Fruit fly (Drosophila melanogaster) whole organism, embryonic: ENCODE data around the gene Tmep.

ENCODE experiments used
- Awh ChIP-seq: fragments of 200-800 bp; sonication (Bioruptor generic); IDR thresholded peaks from 2 replicates; pipeline ENCODE4, ENCODE4 v1.3.6; 2022; ENCODE audit warnings: missing biosample characterization, missing genetic modification characterization
- B-H1 ChIP-seq: fragments of 200-800 bp; sonication (Bioruptor generic); IDR thresholded peaks from 3 replicates; pipeline ENCODE4 v1.3.6; 2022; ENCODE audit warnings: missing biosample characterization, missing genetic modification characterization
- CG11560 ChIP-seq: fragments of 200-800 bp; sonication (Bioruptor generic); IDR thresholded peaks from 3 replicates; pipeline ENCODE4 v1.3.6; 2022; ENCODE audit warnings: missing biosample characterization, missing genetic modification characterization
- CG12104 ChIP-seq: fragments of 200-800 bp; sonication (Bioruptor generic); optimal IDR thresholded peaks from 3 replicates; lab custom pipeline; 2016; ENCODE audit warnings: missing biosample characterization, missing genetic modification characterization
- CG14014 ChIP-seq: fragments of 200-800 bp; sonication (Bioruptor generic); IDR thresholded peaks from 2 replicates; pipeline ENCODE4 v1.3.6; 2022; ENCODE audit warnings: missing biosample characterization, missing genetic modification characterization
- CG15514 ChIP-seq: fragments of 200-800 bp; sonication (Bioruptor generic); optimal IDR thresholded peaks from 3 replicates; lab custom pipeline; 2017; ENCODE audit warnings: missing biosample characterization, missing genetic modification characterization, mild to moderate bottlenecking, moderate library complexity, missing genetic modification reagents
- CG15696 ChIP-seq: fragments of 200-800 bp; sonication (Bioruptor generic); optimal IDR thresholded peaks from 2 replicates; lab custom pipeline; 2019; ENCODE audit warnings: missing biosample characterization, mild to moderate bottlenecking, missing genetic modification characterization, moderate library complexity
- CG16863 ChIP-seq: fragments of 200-800 bp; sonication (Bioruptor generic); optimal IDR thresholded peaks from 3 replicates; lab custom pipeline; 2016; ENCODE audit warnings: missing biosample characterization, missing genetic modification characterization
- CG30403 ChIP-seq: fragments of 200-800 bp; sonication (Bioruptor generic); optimal IDR thresholded peaks from 3 replicates; lab custom pipeline; 2016; ENCODE audit warnings: missing biosample characterization, missing genetic modification characterization
- CG3065 ChIP-seq: fragments of 200-800 bp; sonication (Bioruptor generic); optimal IDR thresholded peaks from 2 replicates; lab custom pipeline; 2016; ENCODE audit warnings: missing biosample characterization, missing genetic modification characterization
- CG32532 ChIP-seq: fragments of 200-800 bp; sonication (Bioruptor generic); IDR thresholded peaks from 2 replicates; pipeline ENCODE4 v1.3.6; 2022; ENCODE audit warnings: missing biosample characterization, missing genetic modification characterization
- CG32767 ChIP-seq: fragments of 200-800 bp; sonication (Bioruptor generic); IDR thresholded peaks from 2 replicates; pipeline ENCODE4 v1.3.6; 2022; ENCODE audit warnings: missing biosample characterization, missing genetic modification characterization
- CG3281 ChIP-seq: fragments of 200-800 bp; sonication (Bioruptor generic); optimal IDR thresholded peaks from 3 replicates; lab custom pipeline; 2017; ENCODE audit warnings: missing biosample characterization, mild to moderate bottlenecking, missing genetic modification characterization
- CG7357 ChIP-seq: fragments of 200-800 bp; sonication (Bioruptor generic); IDR thresholded peaks from 3 replicates; pipeline ENCODE4 v1.3.6; 2022; ENCODE audit warnings: missing biosample characterization, missing genetic modification characterization
- CG7786 ChIP-seq: fragments of 200-800 bp; sonication (Bioruptor generic); optimal IDR thresholded peaks from 2 replicates; lab custom pipeline; 2016; ENCODE audit warnings: missing biosample characterization, missing genetic modification characterization
- CG8290 ChIP-seq, 3 experiments: fragments of 200-800 bp; sonication (Bioruptor generic); optimal IDR thresholded peaks; 2 replicates each; lab custom pipeline; 2016 to 2019; ENCODE audit warnings: missing biosample characterization in 3 of 3, missing genetic modification characterization in 3 of 3, mild to moderate bottlenecking in 2 of 3, moderate library complexity in 1 of 3
- CG8765 ChIP-seq: fragments of 200-800 bp; sonication (Bioruptor generic); IDR thresholded peaks from 2 replicates; pipeline ENCODE4 v1.3.6; 2022; ENCODE audit warnings: missing biosample characterization, missing genetic modification characterization
- CG9437 ChIP-seq: fragments of 200-800 bp; sonication (Bioruptor generic); optimal IDR thresholded peaks from 2 replicates; lab custom pipeline; 2018; ENCODE audit warnings: missing biosample characterization, mild to moderate bottlenecking, missing genetic modification characterization
- CTCF ChIP-seq: fragments of 200-800 bp; sonication (Bioruptor generic); optimal IDR thresholded peaks from 2 replicates; lab custom pipeline; 2017; ENCODE audit warnings: missing biosample characterization, mild to moderate bottlenecking, missing genetic modification characterization, moderate library complexity
- Camta ChIP-seq: fragments of 200-800 bp; sonication (Bioruptor generic); optimal IDR thresholded peaks from 2 replicates; lab custom pipeline; 2016; ENCODE audit warnings: missing biosample characterization, missing genetic modification characterization
- Dref ChIP-seq: fragments of 200-800 bp; sonication (Bioruptor generic); IDR thresholded peaks from 2 replicates; pipeline ENCODE4 v1.3.6; 2022; ENCODE audit warnings: missing biosample characterization, missing genetic modification characterization
- ERR ChIP-seq: fragments of 200-800 bp; sonication (Bioruptor generic); optimal IDR thresholded peaks from 2 replicates; lab custom pipeline; 2016; ENCODE audit warnings: missing biosample characterization, missing genetic modification characterization
- Elba2 ChIP-seq: fragments of 200-800 bp; sonication (Bioruptor generic); optimal IDR thresholded peaks from 3 replicates; lab custom pipeline; 2016; ENCODE audit warnings: missing biosample characterization, missing genetic modification characterization
- H15 ChIP-seq: fragments of 200-800 bp; sonication (Bioruptor generic); IDR thresholded peaks from 3 replicates; pipeline ENCODE4 v1.3.6; 2022; ENCODE audit warnings: missing biosample characterization, missing genetic modification characterization
- HLHmδ ChIP-seq: fragments of 200-800 bp; sonication (Bioruptor generic); optimal IDR thresholded peaks from 2 replicates; lab custom pipeline; 2018; ENCODE audit warnings: missing biosample characterization, mild to moderate bottlenecking, missing genetic modification characterization, moderate library complexity
- Kr ChIP-seq: fragments of 200-800 bp; sonication (Bioruptor generic); optimal IDR thresholded peaks from 2 replicates; lab custom pipeline; 2017; ENCODE audit warnings: missing biosample characterization, mild to moderate bottlenecking, missing genetic modification characterization
- Pdp1 ChIP-seq, 2 experiments: fragments of 200-800 bp; sonication (Bioruptor generic); optimal IDR thresholded peaks; 3 replicates each; lab custom pipeline; 2016; ENCODE audit warnings: missing biosample characterization in 2 of 2, missing genetic modification characterization in 2 of 2, mild to moderate bottlenecking in 1 of 2, moderate library complexity in 1 of 2
- Rx ChIP-seq: fragments of 200-800 bp; sonication (Bioruptor generic); IDR thresholded peaks from 2 replicates; pipeline ENCODE4 v1.3.6; 2022; ENCODE audit warnings: missing biosample characterization, missing genetic modification characterization
- Sin3A ChIP-seq: fragments of >200 bp; optimal IDR thresholded peaks from 2 replicates; lab custom pipeline; 2018
- btn ChIP-seq: fragments of 200-800 bp; sonication (Bioruptor generic); optimal IDR thresholded peaks from 2 replicates; lab custom pipeline; 2016; ENCODE audit warnings: missing biosample characterization, missing genetic modification characterization
- dimm ChIP-seq: fragments of 200-800 bp; sonication (Bioruptor generic); IDR thresholded peaks from 2 replicates; pipeline ENCODE4 v1.3.6; 2022; ENCODE audit warnings: missing biosample characterization, missing genetic modification characterization
- ewg ChIP-seq: fragments of 200-800 bp; sonication (Bioruptor generic); optimal IDR thresholded peaks from 3 replicates; lab custom pipeline; 2017; ENCODE audit warnings: mild to moderate bottlenecking, missing biosample characterization, missing genetic modification reagents, missing genetic modification characterization
- fd102C ChIP-seq: fragments of 200-800 bp; sonication (Bioruptor generic); optimal IDR thresholded peaks from 2 replicates; lab custom pipeline; 2018; ENCODE audit warnings: missing biosample characterization, mild to moderate bottlenecking, missing genetic modification characterization, moderate library complexity
- gce ChIP-seq: fragments of 200-800 bp; sonication (Bioruptor generic); IDR thresholded peaks from 3 replicates; pipeline ENCODE4 v1.3.6; 2022; ENCODE audit warnings: missing biosample characterization, missing genetic modification characterization
- hb ChIP-seq: fragments of 200-800 bp; sonication (Bioruptor generic); IDR thresholded peaks from 3 replicates; pipeline ENCODE4 v1.3.6; 2022; ENCODE audit warnings: missing biosample characterization, missing genetic modification characterization; ENCODE audit not compliant: partially characterized antibody
- hbn ChIP-seq: fragments of 200-800 bp; sonication (Bioruptor generic); IDR thresholded peaks from 2 replicates; pipeline ENCODE4 v1.3.6; 2022; ENCODE audit warnings: missing biosample characterization, missing genetic modification characterization; ENCODE audit not compliant: partially characterized antibody
- hth ChIP-seq: fragments of >200 bp; optimal IDR thresholded peaks from 2 replicates; lab custom pipeline; 2017; ENCODE audit warnings: inconsistent platforms
- ind ChIP-seq: fragments of 200-800 bp; sonication (Bioruptor generic); optimal IDR thresholded peaks from 3 replicates; lab custom pipeline; 2016; ENCODE audit warnings: missing biosample characterization, missing genetic modification characterization
- knrl ChIP-seq: fragments of 200-800 bp; sonication (Bioruptor generic); IDR thresholded peaks from 3 replicates; pipeline ENCODE4 v1.3.6; 2022; ENCODE audit warnings: missing biosample characterization, missing genetic modification characterization; ENCODE audit not compliant: partially characterized antibody
- lbe ChIP-seq: fragments of 200-800 bp; sonication (Bioruptor generic); optimal IDR thresholded peaks from 2 replicates; lab custom pipeline; 2016; ENCODE audit warnings: missing biosample characterization, mild to moderate bottlenecking, missing genetic modification characterization
- nau ChIP-seq: fragments of 200-800 bp; sonication (Bioruptor generic); optimal IDR thresholded peaks from 3 replicates; lab custom pipeline; 2017; ENCODE audit warnings: missing biosample characterization, mild to moderate bottlenecking, missing genetic modification characterization, missing genetic modification reagents
- nom ChIP-seq: fragments of 200-800 bp; sonication (Bioruptor generic); optimal IDR thresholded peaks from 2 replicates; lab custom pipeline; 2017; ENCODE audit warnings: missing biosample characterization, missing genetic modification characterization, mild to moderate bottlenecking, moderate library complexity, missing genetic modification reagents
- org-1 ChIP-seq: fragments of 200-800 bp; sonication (Bioruptor generic); optimal IDR thresholded peaks from 2 replicates; lab custom pipeline; 2017; ENCODE audit warnings: missing biosample characterization, missing genetic modification characterization
- pb ChIP-seq: fragments of 200-800 bp; sonication (Bioruptor generic); optimal IDR thresholded peaks from 3 replicates; lab custom pipeline; 2016; ENCODE audit warnings: missing biosample characterization, missing genetic modification characterization
- pfk ChIP-seq: fragments of 200-800 bp; sonication (Bioruptor generic); optimal IDR thresholded peaks from 2 replicates; lab custom pipeline; 2018; ENCODE audit warnings: missing biosample characterization, mild to moderate bottlenecking, missing genetic modification characterization, moderate library complexity
- repo ChIP-seq: fragments of 200-800 bp; sonication (Bioruptor generic); optimal IDR thresholded peaks from 2 replicates; lab custom pipeline; 2016; ENCODE audit warnings: missing biosample characterization, missing genetic modification characterization
- sd ChIP-seq: fragments of 200-800 bp; sonication (Bioruptor generic); optimal IDR thresholded peaks from 3 replicates; lab custom pipeline; 2018; ENCODE audit warnings: missing biosample characterization, mild to moderate bottlenecking, missing genetic modification characterization, moderate library complexity
- sens ChIP-seq: fragments of 200-800 bp; sonication (Bioruptor generic); peaks from one replicate; lab custom pipeline; 2016; ENCODE audit warnings: missing biosample characterization, missing genetic modification characterization
- stwl ChIP-seq: fragments of 200-800 bp; sonication (Bioruptor generic); optimal IDR thresholded peaks from 3 replicates; lab custom pipeline; 2018; ENCODE audit warnings: missing biosample characterization, mild to moderate bottlenecking, missing genetic modification characterization, moderate library complexity
- tio ChIP-seq: fragments of 200-800 bp; sonication (Bioruptor generic); optimal IDR thresholded peaks from 2 replicates; lab custom pipeline; 2017; ENCODE audit warnings: missing biosample characterization, missing genetic modification characterization, inconsistent platforms
- toy ChIP-seq: fragments of 200-800 bp; sonication (Bioruptor generic); IDR thresholded peaks from 2 replicates; pipeline ENCODE4 v1.3.6; 2022; ENCODE audit warnings: missing biosample characterization, missing genetic modification characterization
- usp ChIP-seq: fragments of >200 bp; optimal IDR thresholded peaks from 2 replicates; lab custom pipeline; 2017; ENCODE audit warnings: missing biosample characterization, missing genetic modification characterization

Tmep gene

DNA sequence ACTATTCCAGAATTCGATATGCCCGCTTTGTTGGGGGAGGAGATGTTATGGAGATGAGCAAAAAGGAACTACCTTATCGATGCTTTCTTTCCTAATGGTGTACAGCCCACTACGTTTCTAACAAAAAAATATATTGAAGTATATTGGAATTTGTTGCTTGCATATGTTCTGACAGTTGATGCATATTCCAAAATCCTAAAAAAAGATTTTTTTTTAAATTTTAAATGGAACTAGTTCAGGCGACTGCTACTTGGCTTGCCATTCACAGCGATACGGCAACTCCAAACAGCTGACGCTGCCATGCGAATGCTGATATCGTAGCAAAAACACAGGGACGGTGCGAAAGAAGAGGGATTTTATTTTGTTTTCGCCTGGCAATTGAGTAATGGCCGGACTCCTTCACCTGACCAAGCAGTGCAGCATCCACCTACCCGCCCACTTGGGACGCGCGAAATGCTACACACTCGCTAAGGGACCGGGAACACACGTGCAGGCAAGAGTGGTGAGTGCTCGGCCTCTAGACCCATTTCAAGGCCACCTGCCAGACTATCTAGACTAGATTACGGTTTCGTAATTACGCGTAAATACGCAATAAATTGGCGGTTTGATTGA, 49.2 kb downstream of the Tmep start, which contains the start of the genes CG13926, ABCB7 and CG33230 (continued):
- no peak for TF ChIP-seq CG16863
- TF ChIP-seq B-H1 (GFP tag; lab: Robert Waterston, UW): no peak
- TF ChIP-seq repo: no peak
- TF ChIP-seq sd (tag; lab: Kevin White, UChicago): no peak
- peak; percentile 57 for TF ChIP-seq CG30403 (GFP tag; lab: Kevin White, UChicago)
- TF ChIP-seq pfk (GFP tag; lab: Kevin White, UChicago): no peak
- no peak for TF ChIP-seq Camta
- 0 out of 2 replicates have a peak, but pooled peaks have one; percentile 10 for TF ChIP-seq Dref (GFP tag; lab: Robert Waterston, UW)
- no peak for TF ChIP-seq CG32767 (GFP tag; lab: Robert Waterston, UW)
- no peak for TF ChIP-seq org-1 (GFP tag; lab: Kevin White, UChicago)
- TF ChIP-seq nau (GFP tag; lab: Kevin White, UChicago): no peak
- no peak for TF ChIP-seq H15 (GFP tag; lab: Robert Waterston, UW)
- peak; percentile 55 for TF ChIP-seq CG3281 (GFP tag; lab: Kevin White, UChicago)
- TF ChIP-seq Kr (GFP tag; lab: Kevin White, UChicago): no peak
- no peak for TF ChIP-seq pb (GFP tag; lab: Kevin White, UChicago)
- no peak for TF ChIP-seq ewg (GFP tag; lab: Kevin White, UChicago)
- peak; percentile 64 for TF ChIP-seq Sin3A (lab: Kevin White, UChicago)
- TF ChIP-seq lbe: no peak
- no peak for TF ChIP-seq hth
- no peak for TF ChIP-seq dimm (GFP tag; lab: Robert Waterston, UW)
- no peak for TF ChIP-seq Awh (GFP tag; lab: Robert Waterston, UW)
- no peak for TF ChIP-seq CG7357
- no peak for TF ChIP-seq ERR (GFP tag; lab: Kevin White, UChicago)
- TF ChIP-seq ind (GFP tag; lab: Kevin White, UChicago): peak; percentile 27
- TF ChIP-seq usp (GFP tag; lab: Kevin White, UChicago): no peak
- no peak for TF ChIP-seq CG8290 (GFP tag; optimal IDR thresholded peaks at IDR 0.05; lab: Kevin White, UChicago)
- no peak for TF ChIP-seq CG8290 (tag; optimal IDR thresholded peaks at IDR 0.05; lab: Kevin White, UChicago)
- TF ChIP-seq CG14014 (GFP tag; lab: Robert Waterston, UW): no peak
- TF ChIP-seq nom (GFP tag; lab: Kevin White, UChicago): no peak
- no peak for TF ChIP-seq CTCF (GFP tag; lab: Kevin White, UChicago)
- TF ChIP-seq HLHmδ (GFP tag; lab: Kevin White, UChicago): no peak
- no peak for TF ChIP-seq fd102C (GFP tag; lab: Kevin White, UChicago)
- TF ChIP-seq CG12104 (GFP tag; lab: Kevin White, UChicago): no peak
- TF ChIP-seq stwl (tag; lab: Kevin White, UChicago): no peak
- no peak for TF ChIP-seq hb (GFP tag; lab: Robert Waterston, UW)
- TF ChIP-seq Elba2 (GFP tag; lab: Kevin White, UChicago): no peak
- TF ChIP-seq CG32532 (GFP tag; lab: Robert Waterston, UW): no peak; the same call in 1 of the 2 replicates
- peak; percentile 21 for TF ChIP-seq CG9437 (GFP tag; lab: Kevin White, UChicago)
- TF ChIP-seq knrl (GFP tag; lab: Robert Waterston, UW): peak; percentile 71
- TF ChIP-seq CG11560 (tag; lab: Robert Waterston, UW): no peak
- no peak for TF ChIP-seq CG15696
- no peak for TF ChIP-seq CG7786 (GFP tag; lab: Kevin White, UChicago)
- peak; percentile 39 to 77 for TF ChIP-seq Pdp1 (GFP tag; optimal IDR thresholded peaks at IDR 0.05; lab: Kevin White, UChicago)
- peak; percentile 83 for TF ChIP-seq sens (GFP tag; lab: Kevin White, UChicago)
- no peak for TF ChIP-seq Rx (GFP tag; lab: Robert Waterston, UW)
- TF ChIP-seq tio: no peak
- no peak for TF ChIP-seq CG8765 (GFP tag; lab: Robert Waterston, UW)
- TF ChIP-seq hbn: 0 out of 2 replicates have a peak, but pooled peaks have one; percentile 21
- no peak for TF ChIP-seq btn
- no peak for TF ChIP-seq CG3065
- no peak for TF ChIP-seq gce (GFP tag; lab: Robert Waterston, UW)
- no peak for TF ChIP-seq toy (GFP tag; lab: Robert Waterston, UW)
- TF ChIP-seq CG15514 (GFP tag; lab: Kevin White, UChicago): peak; percentile 99
